Fruit fly (Drosophila melanogaster): ENCODE results near the gene CG17477.

Gene CG17477

DNA sequence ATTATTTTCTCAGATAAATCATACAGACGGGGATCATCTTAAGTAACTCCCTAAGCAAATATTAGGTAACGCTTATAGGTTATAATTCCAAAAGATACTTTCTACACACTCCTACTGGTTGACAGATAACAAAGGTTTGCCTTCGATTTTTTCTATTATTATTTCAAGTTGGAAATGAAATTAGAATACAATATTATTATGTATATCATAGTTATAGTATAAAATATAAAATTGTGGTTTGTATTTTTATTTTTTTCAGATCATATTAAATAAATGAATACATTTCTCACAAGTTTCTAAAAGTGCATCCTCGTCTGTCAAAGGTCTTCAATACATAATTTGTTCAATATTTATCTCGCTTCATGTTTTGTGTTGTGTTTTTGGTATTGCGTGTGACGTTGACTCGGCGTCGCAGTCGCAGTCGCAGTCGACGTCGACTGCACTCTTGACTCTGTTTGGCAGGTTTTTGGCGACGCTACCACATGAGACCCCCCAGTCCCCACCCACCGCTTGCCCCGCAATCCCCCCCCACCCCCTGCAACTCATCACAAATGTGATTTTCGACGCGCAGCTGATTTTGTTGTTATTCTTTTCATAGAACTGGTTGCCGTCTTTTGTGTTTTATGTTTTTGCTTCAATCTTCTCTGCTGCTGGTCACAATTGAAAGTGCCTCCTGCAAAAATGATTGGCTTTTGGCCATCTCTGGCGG, 3.8 kb downstream of the CG17477 start:
- TF ChIP-seq noc (tag; optimal IDR thresholded peaks at IDR 0.05): no peak

DNA sequence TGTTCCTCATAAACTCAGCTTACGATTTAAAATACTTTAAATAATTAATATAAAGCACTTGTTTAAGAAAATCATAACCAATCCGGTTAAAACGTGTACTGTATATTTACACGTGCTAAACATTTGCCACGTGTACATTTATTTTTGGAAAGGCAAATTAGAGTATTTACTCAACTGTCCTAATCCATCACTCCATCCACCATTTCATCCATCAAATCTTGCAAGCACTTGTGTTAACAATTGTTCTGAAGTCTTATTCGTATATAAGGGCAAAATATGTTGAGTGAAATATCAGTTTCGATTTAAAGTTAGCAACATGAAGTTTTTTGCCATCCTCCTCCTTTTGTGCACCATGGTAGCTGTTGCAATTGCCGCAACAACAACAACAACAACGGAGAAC, 5.5 kb downstream of the CG17477 start, which contains the start of gene CG42779:
TSS of gene CG42779 (plus strand) at position 301 of the 400 bp plus-strand sequence.
- no peak for TF ChIP-seq noc (tag; optimal IDR thresholded peaks at IDR 0.05)

DNA sequence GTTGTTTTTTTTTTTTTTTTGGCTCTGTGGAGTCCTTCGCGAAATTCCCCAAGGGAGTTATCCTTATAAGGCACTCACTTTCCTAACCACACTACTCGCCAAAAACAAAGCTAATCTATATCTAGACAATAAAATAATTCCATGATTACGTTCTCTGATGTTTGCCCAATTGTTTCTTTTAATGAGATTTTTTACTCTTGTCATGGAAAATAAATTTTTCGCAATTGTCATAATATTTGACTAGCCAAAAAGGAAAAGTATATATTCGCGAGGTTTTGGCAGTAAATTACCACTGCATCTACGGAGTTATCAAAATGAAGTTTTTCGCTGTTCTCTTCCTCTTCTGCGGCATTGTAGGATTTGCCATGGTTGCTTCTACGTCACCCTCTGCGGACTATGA, 6.6 kb downstream of the CG17477 start, which contains the start of gene CG34278:
TSS of gene CG34278 (plus strand) at position 301 of the 400 bp plus-strand sequence.
- no peak for TF ChIP-seq noc (tag; optimal IDR thresholded peaks at IDR 0.05)

dm6 chr3R:17118917-17119378, 7.8 kb downstream of the CG17477 start:
- peak; percentile 35 for TF ChIP-seq noc (tag; optimal IDR thresholded peaks at IDR 0.05)

DNA sequence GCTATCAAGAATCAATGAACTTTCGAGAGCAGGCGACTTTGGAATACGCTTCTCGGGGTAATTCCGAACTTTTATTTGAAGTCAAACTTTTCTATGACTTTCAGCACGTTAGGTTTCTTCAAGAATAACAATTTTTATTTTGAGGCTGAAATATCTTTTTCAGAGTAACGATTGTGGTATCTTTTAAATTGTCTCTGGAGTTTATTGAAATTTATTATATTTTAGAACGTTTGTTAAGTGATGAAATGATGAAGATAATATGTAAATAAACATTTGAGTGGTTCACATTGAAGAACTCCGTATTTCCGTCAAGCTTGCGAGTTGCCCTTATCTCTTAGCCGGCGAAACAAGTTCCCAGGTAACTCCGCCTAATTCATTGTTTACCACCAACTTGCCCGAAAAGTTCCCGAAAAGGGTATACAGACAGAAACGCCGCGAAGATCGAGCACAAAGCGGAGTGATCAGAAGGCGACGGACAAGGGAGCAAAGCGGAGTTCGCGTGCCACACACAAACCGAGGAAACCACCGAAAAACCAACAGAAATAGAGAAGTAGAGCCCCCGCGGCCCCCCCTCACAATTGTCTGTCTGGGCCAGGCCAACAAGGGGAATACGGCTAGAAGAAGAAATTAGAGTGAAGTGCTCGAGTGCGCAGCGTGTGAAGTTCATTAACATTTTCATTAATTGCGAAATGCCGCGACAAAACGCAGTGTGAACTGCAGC, 9.0 kb downstream of the CG17477 start:
- TF ChIP-seq noc (tag; optimal IDR thresholded peaks at IDR 0.05): peak; percentile 34

DNA sequence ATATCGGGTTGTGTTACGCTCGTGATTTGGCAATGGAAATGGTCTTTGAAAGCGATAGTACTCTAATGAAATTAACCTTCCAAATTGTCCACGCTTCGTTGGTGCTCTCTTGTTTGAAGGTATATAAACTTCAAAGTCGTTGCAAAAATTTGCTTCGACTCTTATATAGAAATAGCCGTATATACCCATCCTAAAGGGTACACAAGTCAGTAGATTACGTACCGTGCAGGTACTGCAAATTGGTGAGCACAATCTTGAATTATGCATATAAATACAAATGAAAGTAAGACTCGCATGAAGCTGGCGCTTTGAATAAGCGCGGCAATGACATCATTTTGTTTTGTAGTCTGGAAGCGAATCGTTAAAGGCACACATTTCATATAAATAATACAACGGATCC, 10.5 kb downstream of the CG17477 start:
- no peak for TF ChIP-seq noc (tag; optimal IDR thresholded peaks at IDR 0.05)

DNA sequence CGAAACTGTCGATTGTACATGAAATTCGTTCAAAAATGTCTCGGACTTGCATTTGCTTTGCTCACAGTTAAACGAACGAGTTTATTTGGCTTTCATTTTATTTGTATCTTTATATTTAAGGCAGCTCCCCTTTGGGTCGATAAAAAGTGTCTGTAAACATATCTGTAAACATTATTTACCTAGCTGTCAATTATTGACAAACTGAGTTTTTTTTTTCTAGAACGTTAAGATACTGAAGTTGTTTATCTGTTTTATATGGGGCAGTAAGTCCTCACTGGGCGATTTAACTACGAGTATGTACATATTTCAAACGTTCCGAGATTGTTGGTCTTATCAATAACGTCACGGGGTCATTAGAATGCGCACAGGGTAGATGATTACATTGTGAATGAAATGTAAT, 11.1 kb downstream of the CG17477 start:
- TF ChIP-seq noc (tag; optimal IDR thresholded peaks at IDR 0.05): no peak

dm6 chr3R:17110880-17111726, 15.6 kb downstream of the CG17477 start:
- no peak for TF ChIP-seq noc (tag; optimal IDR thresholded peaks at IDR 0.05)

- TF ChIP-seq noc (tag; optimal IDR thresholded peaks at IDR 0.05): no peak
These were observed 17.9 kb downstream of the CG17477 start for dm6 chr3R:17108881-17109280.

DNA sequence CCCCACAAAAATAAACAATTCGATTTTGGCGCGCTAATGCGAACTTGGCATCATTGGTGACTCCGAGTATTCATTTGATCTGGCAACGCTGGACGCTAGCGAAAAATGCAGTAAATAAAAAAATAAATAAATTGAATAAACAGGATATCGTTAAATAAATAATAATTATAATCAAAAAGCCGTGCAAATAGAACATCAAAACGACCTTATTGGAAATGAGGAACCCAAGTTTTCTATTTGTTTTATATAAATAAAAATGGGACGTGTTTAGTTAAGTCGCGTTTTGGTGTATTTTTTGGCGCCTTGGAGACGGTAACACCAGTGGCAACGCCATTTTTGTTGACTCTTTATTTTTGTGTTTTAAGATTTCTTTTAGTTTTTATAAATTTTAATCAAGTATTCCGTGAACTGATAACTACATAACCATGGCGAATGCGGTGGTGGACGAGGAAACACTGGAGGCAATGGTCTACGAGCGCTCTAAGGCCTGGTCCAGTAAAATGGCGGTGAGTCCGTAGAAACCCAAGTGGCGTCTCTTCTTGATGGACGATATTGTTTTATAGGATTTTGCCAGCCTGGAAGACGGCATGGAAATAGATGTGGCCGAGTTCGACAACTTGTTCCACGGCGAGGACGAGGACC, 38.6 kb downstream of the CG17477 start, which contains the start of gene cal1:
TSS of gene cal1 (plus strand) at position 304 of the 642 bp plus-strand sequence.
- no peak for TF ChIP-seq noc (tag; optimal IDR thresholded peaks at IDR 0.05)

dm6 chr3R:17085029-17085807, 41.5 kb downstream of the CG17477 start, which contains the start of gene GckIII:
Gene GckIII (plus strand): TSS chr3R:17085513.
- no peak for TF ChIP-seq noc (tag; optimal IDR thresholded peaks at IDR 0.05)

DNA sequence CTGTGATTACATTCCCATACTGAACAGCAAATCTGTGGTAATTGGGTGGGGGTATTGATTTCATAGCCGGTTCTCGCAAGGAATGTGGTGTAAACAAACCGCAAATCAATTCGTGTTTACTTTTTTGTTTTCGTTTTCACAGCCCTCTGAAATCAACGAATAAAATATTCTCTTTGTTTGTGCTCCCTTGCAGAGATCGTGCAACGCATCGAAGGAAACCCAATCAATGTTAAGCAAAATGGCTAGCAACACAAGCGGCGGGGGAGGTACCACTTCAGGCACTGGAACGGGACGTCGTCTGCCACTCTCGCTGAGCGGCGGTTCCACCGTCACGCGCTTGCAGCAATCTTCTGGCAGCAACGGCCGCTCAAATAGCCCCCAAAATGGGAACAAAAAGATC, 44.3 kb downstream of the CG17477 start:
- no peak for TF ChIP-seq noc (tag; optimal IDR thresholded peaks at IDR 0.05)

DNA sequence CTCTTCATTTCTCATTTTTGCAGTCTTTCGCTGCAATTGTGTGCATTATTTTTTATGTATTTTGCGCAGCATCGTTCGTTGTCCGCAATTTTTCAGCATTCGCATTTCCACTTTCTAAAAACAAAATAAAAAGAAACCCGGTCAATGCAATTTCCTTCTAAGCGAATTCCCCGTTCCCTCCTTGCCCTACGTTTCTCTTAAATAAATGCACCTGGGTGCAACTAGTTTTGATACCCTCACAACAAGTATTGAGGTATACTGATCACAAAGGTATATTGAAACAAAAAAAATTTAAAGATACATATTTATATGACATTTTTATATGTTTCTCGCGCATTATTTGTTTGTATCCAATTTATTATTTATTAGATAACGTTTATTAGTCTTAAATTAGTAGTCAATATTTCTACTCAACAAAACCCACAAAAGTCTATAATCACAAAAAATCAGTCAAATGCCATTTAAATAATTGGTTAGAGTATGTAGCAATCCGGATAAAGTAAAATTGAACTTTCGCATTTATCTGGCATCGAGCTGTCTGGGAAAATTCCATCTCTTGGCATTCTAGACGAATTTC, 45.3 kb downstream of the CG17477 start:
- TF ChIP-seq noc (tag; optimal IDR thresholded peaks at IDR 0.05): no peak

dm6 chr3R:17080666-17081358, 45.9 kb downstream of the CG17477 start:
- no peak for TF ChIP-seq noc (tag; optimal IDR thresholded peaks at IDR 0.05)
